Fruit fly (Drosophila melanogaster) whole organism, larva: ENCODE data around the gene mTTF.

ENCODE experiments used
- noc ChIP-seq: fragments of 200-800 bp; sonication (Bioruptor generic); optimal IDR thresholded peaks from 3 replicates; lab custom pipeline; 2019; ENCODE audit warnings: missing biosample characterization, mild to moderate bottlenecking, missing genetic modification characterization, moderate library complexity

mTTF gene

DNA sequence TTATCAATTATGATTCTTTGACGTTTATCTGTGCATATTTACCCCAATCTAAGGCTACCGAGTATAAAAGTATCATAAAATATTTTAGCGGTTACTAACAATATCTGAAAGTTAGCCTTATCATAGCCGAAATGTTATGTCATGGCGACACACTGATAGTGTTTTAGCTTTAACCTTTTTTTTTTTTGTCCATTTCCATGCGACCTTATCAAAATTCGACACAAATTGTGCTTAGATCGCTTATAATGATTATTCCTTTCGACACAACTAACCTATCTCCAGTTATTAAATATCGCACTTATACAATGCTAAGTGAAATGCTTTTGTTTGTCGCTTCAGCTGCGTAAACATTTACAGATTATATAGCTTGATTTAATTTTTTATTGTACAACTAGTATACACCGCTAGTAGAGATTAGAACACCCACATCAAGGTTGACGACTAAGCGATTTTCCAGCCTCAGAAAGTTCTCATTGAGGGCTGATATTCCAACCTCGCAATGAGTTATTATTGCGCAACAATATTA is 12.2 kb downstream of the mTTF start:
- TF ChIP-seq noc (tag; lab: Kevin White, UChicago): peak; percentile 53

DNA sequence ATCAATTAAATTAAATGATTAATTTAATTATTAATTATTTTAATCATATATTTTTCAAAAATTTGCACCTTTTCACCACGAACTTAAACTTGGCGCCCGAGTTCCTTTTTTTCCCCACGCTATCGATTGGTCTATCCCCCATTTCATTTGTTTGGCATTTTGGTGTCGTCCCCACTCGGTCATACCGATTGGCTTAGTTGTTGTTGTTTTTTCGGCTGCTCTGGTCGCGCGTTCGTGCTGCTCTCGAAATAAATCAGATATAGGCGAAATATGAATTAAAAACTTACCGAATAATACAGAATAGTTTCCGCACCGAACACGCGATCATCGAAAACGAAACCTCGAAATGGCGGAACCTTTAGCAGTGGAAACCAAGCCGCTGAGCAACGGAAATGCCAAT is 14.6 kb downstream of the mTTF start, which contains the start of gene CG33090:
CG33090 (plus strand) TSS at position 194 of the 400 bp plus-strand sequence.
- no peak for TF ChIP-seq noc (tag; lab: Kevin White, UChicago)

DNA sequence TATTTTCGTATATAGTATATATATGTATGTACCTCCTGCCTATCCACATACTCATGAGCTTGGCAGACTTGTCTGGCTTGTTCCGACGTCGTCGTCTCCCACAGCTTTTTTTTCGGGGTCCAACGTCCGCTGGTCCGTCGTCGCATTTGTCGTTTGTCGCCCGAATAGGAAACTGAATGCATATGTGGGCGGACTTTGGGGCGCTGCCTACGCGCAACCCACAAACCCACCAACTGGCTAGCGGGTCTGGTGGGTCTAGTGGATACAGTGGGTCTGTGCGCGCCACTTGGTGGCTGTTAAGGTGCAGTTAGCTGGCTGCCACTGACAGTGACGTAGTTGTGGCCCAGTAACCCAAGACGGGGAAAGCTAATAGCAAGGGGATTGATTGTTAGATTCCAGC is 29.6 kb downstream of the mTTF start:
- TF ChIP-seq noc (tag; lab: Kevin White, UChicago): no peak

DNA sequence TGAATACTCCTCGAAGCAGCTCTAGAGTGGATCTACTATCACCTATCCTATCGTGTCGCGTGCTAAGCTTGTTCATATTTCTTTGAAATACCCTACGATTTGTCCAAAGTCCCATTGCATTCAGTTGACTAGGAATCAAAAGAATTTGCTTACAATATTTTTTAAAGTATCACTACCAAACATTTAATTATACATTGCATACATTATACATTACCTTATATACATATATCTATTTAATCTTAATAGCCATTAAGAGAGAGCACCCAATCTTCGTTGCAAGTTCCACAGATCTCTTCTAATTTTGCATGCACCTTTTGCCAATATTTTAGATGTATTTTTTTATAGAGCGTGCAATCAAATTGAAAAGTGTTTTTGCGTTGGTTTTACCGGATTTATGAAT is 30.0 kb downstream of the mTTF start:
- TF ChIP-seq noc (tag; lab: Kevin White, UChicago): no peak

DNA sequence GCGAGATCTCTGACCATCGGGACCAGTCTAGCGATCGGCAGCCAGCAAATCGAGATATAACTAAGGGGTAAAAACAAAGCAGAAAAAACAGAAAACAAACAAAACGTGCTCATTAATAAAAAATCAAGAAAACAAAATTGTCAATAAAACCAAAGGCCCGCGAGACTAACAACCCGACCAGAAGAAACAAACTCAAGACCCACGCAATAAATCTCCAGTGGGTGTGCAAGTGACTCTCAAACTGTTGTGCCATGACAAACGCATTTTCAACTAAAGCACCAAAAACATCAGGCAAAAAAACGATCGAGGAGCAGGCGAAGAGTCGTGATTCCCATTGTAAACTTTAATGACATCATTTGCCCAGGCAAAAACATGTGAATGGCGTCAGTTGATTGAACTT is 30.6 kb downstream of the mTTF start:
- no peak for TF ChIP-seq noc (tag; lab: Kevin White, UChicago)

DNA sequence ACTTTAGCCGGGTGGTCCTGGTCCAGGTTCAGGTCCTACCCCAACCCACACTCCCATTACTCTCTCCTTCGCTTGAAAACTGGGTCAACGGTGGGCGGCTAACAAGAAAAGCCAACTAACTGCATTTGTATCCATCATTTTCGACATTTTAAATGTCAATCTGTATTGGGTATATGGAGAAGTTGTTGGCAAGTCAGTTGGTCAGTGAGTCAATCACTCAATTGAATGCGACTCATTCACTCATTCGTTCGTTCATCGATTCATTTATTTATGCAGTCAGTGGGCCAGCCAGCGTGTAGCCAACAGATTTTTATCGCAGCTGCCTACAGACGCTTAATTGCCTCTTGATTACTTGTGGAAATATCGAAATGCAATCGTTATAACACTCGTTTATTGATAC is 31.9 kb downstream of the mTTF start:
- no peak for TF ChIP-seq noc (tag; lab: Kevin White, UChicago)

DNA sequence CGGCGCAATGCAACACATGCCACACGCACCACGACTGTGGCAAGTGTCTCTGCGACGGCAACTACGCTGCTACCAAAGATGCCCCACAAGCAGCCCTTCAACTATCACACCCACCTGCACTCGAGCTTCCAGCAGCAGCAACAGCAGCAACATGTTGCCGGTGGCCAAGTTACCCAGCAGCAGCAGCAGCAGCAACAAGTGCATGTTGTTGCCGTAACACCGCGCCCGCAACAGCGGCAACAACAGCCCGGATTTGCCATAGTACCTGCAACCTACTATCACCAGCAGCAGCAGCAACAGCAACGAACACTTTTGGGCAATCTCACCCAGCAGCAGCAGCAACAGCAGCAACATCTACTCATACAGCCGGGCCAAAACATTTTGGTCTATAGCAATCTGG is 39.9 kb downstream of the mTTF start:
- no peak for TF ChIP-seq noc (tag; lab: Kevin White, UChicago)

DNA sequence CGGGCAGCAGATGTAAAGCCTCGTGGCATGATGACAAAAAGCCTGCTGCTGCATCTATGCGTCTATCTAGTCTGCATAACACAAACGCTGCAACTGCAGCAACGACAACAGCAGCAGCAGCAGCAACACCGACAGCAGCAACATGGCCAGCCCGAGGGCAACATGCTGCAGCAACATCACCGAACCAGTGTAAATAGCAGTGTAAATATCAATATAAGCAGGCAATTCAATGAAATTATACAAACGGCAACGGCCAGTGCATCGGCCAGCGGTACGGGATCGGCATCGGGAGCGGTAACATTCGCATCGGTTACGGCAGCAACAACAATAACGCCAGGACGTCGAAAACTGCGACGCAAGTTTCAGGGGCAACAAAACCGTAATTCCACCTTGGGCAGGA is 40.4 kb downstream of the mTTF start:
- TF ChIP-seq noc (tag; lab: Kevin White, UChicago): no peak

DNA sequence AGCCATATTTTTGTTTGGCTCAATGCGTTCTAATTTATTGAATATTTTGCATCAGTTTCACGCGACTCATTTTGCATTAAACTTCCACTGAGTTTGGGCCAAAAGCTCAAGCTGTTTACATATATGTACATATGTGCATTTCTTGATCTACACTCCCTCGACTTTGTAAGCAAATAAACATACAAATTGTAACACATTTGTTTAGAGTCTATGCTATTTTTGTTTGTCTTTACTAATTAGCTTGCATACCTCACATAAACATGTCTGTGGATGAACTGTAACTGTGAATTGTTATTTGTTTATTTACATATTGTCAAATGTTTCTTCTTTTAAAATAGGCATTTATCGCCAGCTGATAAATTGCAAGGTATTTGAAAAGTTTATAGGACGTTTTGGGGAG is 41.1 kb downstream of the mTTF start:
- no peak for TF ChIP-seq noc (tag; lab: Kevin White, UChicago)

DNA sequence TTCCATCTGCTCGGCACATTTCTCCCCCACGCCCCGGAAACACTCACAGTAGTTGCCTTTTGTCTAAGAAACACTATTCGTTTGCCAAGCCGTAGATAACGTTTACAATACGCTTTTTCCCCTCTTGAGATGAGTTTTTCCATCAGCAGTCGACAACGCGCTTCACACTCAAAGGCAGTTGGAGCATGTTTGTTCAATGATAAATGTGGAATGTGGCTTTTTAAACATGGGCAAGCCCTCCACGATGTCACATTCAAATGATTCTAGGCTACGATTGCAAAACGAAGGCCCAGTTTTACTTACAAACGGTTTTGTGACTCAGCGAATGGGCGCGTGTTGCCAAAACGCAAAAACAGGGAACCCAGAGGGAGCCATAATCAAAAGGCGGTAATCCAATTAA is 46.1 kb downstream of the mTTF start:
- TF ChIP-seq noc (tag; lab: Kevin White, UChicago): no peak

DNA sequence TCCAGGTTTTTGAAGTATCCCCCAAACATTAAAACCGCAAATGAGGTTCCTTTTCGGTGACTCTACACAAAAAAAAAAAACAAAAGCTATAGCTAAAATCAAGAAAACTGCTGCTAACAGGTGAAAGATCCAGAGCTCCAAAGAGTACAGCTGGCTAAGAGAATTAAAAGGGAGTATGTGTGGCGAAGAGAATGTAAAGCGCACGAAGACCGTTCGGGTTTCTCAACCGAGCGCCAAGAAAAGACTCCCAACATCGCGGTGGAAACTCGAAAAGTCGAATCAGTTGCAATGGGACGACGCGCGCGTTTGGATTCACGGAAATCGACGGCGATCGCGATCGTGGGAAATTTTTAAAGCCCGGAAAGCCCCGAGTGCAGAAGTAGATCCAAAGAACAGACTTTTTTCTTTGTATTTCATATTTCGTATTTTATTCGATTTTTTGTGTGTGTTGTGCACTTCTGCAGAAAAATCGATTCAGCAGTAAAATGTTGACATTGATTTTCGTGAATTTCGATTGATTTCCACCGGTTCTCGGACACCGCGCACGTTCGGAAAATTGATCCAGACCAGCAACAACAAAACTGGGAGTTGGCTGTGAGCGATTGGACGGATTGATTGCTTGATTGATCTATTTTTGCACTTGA is 47.8 kb downstream of the mTTF start:
- TF ChIP-seq noc (tag; lab: Kevin White, UChicago): no peak
